Worm (Caenorhabditis elegans): ENCODE data around the gene C30B5.17.

Gene C30B5.17

DNA sequence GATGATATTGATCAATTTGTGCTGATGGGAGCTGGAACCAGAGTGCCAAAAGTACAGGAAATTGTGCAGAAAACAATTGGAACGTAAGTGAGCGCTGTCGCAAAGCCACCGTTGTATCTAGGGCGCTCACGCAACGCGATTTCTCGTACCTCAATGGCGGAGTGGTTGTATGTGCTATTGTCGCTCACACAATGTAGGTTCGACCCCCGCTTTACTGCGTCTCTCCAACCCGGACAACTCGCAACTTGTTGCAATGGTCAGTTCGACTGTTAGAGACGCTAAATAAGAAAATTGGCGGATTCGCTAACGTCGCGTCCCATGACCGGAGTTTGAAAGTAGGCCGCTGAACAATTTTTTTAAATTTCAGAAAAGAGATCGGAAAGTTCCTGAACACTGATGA, 45.7 kb upstream of the C30B5.17 start (continued):
- peak; percentile 58 for TF ChIP-seq nhr-71 (tag; optimal IDR thresholded peaks at IDR 0.05)
- no peak for TF ChIP-seq F16B12.6 (tag; optimal IDR thresholded peaks at IDR 0.05)
- no peak for TF ChIP-seq ceh-8 (GFP tag; optimal IDR thresholded peaks at IDR 0.05)
- TF ChIP-seq dpl-1 (GFP tag; optimal IDR thresholded peaks at IDR 0.05): peak; percentile 54 to 68 (median 63)
- peak; percentile 8 to 60 for TF ChIP-seq lsy-2 (tag; optimal IDR thresholded peaks at IDR 0.05)
- no peak for TF ChIP-seq ceh-63 (GFP tag; optimal IDR thresholded peaks at IDR 0.05)
- no peak for TF ChIP-seq egl-13 (tag; optimal IDR thresholded peaks at IDR 0.05)
- TF ChIP-seq ceh-88 (GFP tag; IDR thresholded peaks at IDR 0.05): no peak
- no peak for TF ChIP-seq jun-1 (tag; optimal IDR thresholded peaks at IDR 0.05)
- TF ChIP-seq nhr-12 (tag; optimal IDR thresholded peaks at IDR 0.05): no peak
- TF ChIP-seq pax-3 (tag; optimal IDR thresholded peaks at IDR 0.05): no peak
- TF ChIP-seq mef-2 (tag; optimal IDR thresholded peaks at IDR 0.05): no peak
- no peak for TF ChIP-seq fkh-8 (tag; optimal IDR thresholded peaks at IDR 0.05)
- TF ChIP-seq lir-3 (tag; optimal IDR thresholded peaks at IDR 0.05; ENCODE audit: poor library complexity): peak; percentile 40
- TF ChIP-seq nhr-90 (tag; optimal IDR thresholded peaks at IDR 0.05; ENCODE audit: poor library complexity): peak; percentile 64
- TF ChIP-seq snu-23 (GFP tag; optimal IDR thresholded peaks at IDR 0.05): peak; percentile 64
- peak; percentile 58 for TF ChIP-seq swsn-7 (tag; optimal IDR thresholded peaks at IDR 0.05)
- no peak for TF ChIP-seq vab-15 (tag; optimal IDR thresholded peaks at IDR 0.05)
- TF ChIP-seq xbp-1 (tag; optimal IDR thresholded peaks at IDR 0.05): peak; percentile 20
- peak; percentile 57 for TF ChIP-seq nhr-19 (GFP tag; conservative IDR thresholded peaks at IDR 0.05)
- TF ChIP-seq ztf-4 (tag; optimal IDR thresholded peaks at IDR 0.05): no peak
- TF ChIP-seq nhr-77 (tag; optimal IDR thresholded peaks at IDR 0.05): peak; percentile 47
- TF ChIP-seq efl-1 (optimal IDR thresholded peaks at IDR 0.05): peak; percentile 64 to 74
- peak; percentile 62 to 98 for TF ChIP-seq efl-1 (GFP tag; optimal IDR thresholded peaks at IDR 0.05 in 1 of 2)
- peak; percentile 27 for TF ChIP-seq skn-1 (tag; optimal IDR thresholded peaks at IDR 0.05)
- TF ChIP-seq nhr-85 (tag): peak; percentile 80
- no peak for TF ChIP-seq pqm-1 (tag; optimal IDR thresholded peaks at IDR 0.05)
- TF ChIP-seq sup-37 (GFP tag; optimal IDR thresholded peaks at IDR 0.05): no peak
- TF ChIP-seq mep-1 (tag; optimal IDR thresholded peaks at IDR 0.05): peak; percentile 71
- peak; percentile 18 for TF ChIP-seq unc-86 (tag; optimal IDR thresholded peaks at IDR 0.05)
- TF ChIP-seq unc-130 (tag; optimal IDR thresholded peaks at IDR 0.05): peak; percentile 35
- TF ChIP-seq mab-9 (GFP tag; IDR thresholded peaks at IDR 0.05): no peak
- peak; percentile 10 for TF ChIP-seq fos-1 (tag; optimal IDR thresholded peaks at IDR 0.05)
- TF ChIP-seq nhr-20 (tag; optimal IDR thresholded peaks at IDR 0.05): peak; percentile 45
- TF ChIP-seq nhr-47 (tag; optimal IDR thresholded peaks at IDR 0.05): peak; percentile 60
- TF ChIP-seq fkh-4 (tag; optimal IDR thresholded peaks at IDR 0.05; ENCODE audit: borderline replicate concordance): no peak
- TF ChIP-seq alr-1 (tag; optimal IDR thresholded peaks at IDR 0.05; ENCODE audit: borderline replicate concordance): no peak
- peak; percentile 29 for TF ChIP-seq elt-2 (tag; optimal IDR thresholded peaks at IDR 0.05)
- TF ChIP-seq tlp-1 (tag; optimal IDR thresholded peaks at IDR 0.05): no peak
- no peak for TF ChIP-seq ceh-90 (tag; optimal IDR thresholded peaks at IDR 0.05)
- no peak for TF ChIP-seq C34B4.2 (tag; optimal IDR thresholded peaks at IDR 0.05)
- TF ChIP-seq mdl-1 (tag; optimal IDR thresholded peaks at IDR 0.05): peak in 1 of 2 experiments; percentile 49
- TF ChIP-seq ztf-11 (tag; optimal IDR thresholded peaks at IDR 0.05): no peak
- TF ChIP-seq unc-30 (tag; optimal IDR thresholded peaks at IDR 0.05): no peak
- TF ChIP-seq grh-1 (GFP tag; IDR thresholded peaks at IDR 0.05): no peak
- TF ChIP-seq lin-14 (GFP tag; optimal IDR thresholded peaks at IDR 0.05): no peak
- TF ChIP-seq lin-35 (GFP tag; optimal IDR thresholded peaks at IDR 0.05): peak; percentile 42 to 83
- no peak for TF ChIP-seq lin-15B (tag; optimal IDR thresholded peaks at IDR 0.05)
- TF ChIP-seq nhr-28 (tag; optimal IDR thresholded peaks at IDR 0.05): no peak
- TF ChIP-seq efl-3 (GFP tag; optimal IDR thresholded peaks at IDR 0.05): no peak
- no peak for TF ChIP-seq nhr-84 (tag; optimal IDR thresholded peaks at IDR 0.05)
- TF ChIP-seq pag-3 (tag; optimal IDR thresholded peaks at IDR 0.05; ENCODE audit: borderline replicate concordance, insufficient read depth): no peak
- TF ChIP-seq C16A3.4 (tag; optimal IDR thresholded peaks at IDR 0.05): peak; percentile 78
